Worm (Caenorhabditis elegans) whole organism, L4 larva: ENCODE results near the gene unc-2.

ENCODE experiments used
- F26F4.8 ChIP-seq: fragments of 200-800 bp; sonication (Bioruptor generic); conservative IDR thresholded peaks from 2 replicates; pipeline ENCODE4 v1.3.6; 2022; ENCODE audit warnings: missing genetic modification characterization, missing compliant biosample characterization
- F44E2.7 ChIP-seq: fragments of 200-800 bp; sonication (Bioruptor generic); IDR thresholded peaks from 2 replicates; pipeline ENCODE4 v2.1.2; 2022; ENCODE audit warnings: missing genetic modification characterization, missing compliant biosample characterization
- T26A8.4 ChIP-seq: fragments of 200-800 bp; sonication (Bioruptor generic); IDR thresholded peaks from 2 replicates; pipeline ENCODE4 v1.3.6; 2022; ENCODE audit warnings: missing genetic modification characterization, missing compliant biosample characterization
- Y75B8A.6 ChIP-seq: fragments of 200-800 bp; sonication (Bioruptor generic); IDR thresholded peaks from 2 replicates; pipeline ENCODE4 v1.3.6; 2022; ENCODE audit warnings: missing genetic modification reagents, missing genetic modification characterization, missing compliant biosample characterization
- ceh-44 ChIP-seq: fragments of 200-800 bp; sonication (Bioruptor generic); IDR thresholded peaks from 2 replicates; pipeline ENCODE4 v1.3.6; 2022; ENCODE audit warnings: missing genetic modification reagents, missing genetic modification characterization, missing compliant biosample characterization
- cey-2 ChIP-seq: sonication (generic microtip); optimal IDR thresholded peaks from 3 replicates; lab custom pipeline; 2017; ENCODE audit warnings: missing genetic modification characterization, mild to moderate bottlenecking, missing compliant biosample characterization, antibody characterized with exemption, borderline replicate concordance; ENCODE audit not compliant: insufficient read depth
- lin-39 ChIP-seq: fragments of 150-350 bp; optimal IDR thresholded peaks from 2 replicates; lab custom pipeline; 2014; ENCODE audit warnings: missing biosample characterization, missing genetic modification reagents, missing genetic modification characterization
- mdt-29 ChIP-seq: fragments of 200-800 bp; sonication (Bioruptor generic); IDR thresholded peaks from 2 replicates; pipeline ENCODE4 v1.3.6; 2022; ENCODE audit warnings: missing genetic modification reagents, missing genetic modification characterization, missing compliant biosample characterization
- nhr-11 ChIP-seq: fragments of 150-350 bp; optimal IDR thresholded peaks from 2 replicates; lab custom pipeline; 2014; ENCODE audit warnings: missing biosample characterization, missing genetic modification characterization
- pqm-1 ChIP-seq: sonication (generic microtip); optimal IDR thresholded peaks from 2 replicates; lab custom pipeline; 2017; ENCODE audit warnings: missing biosample characterization, missing genetic modification characterization
- unc-62 ChIP-seq, 3 experiments: fragments of 150-350 bp in 1 of 3; sonication (generic microtip); optimal IDR thresholded peaks in 2 of 3; peaks in 1 of 3; 1 replicate in 1 of 3; 2 replicates in 2 of 3; lab custom pipeline; 2014 to 2017; ENCODE audit warnings: missing biosample characterization in 3 of 3, missing genetic modification characterization in 3 of 3, missing genetic modification reagents in 3 of 3, missing genotype in 1 of 3
- zip-11 ChIP-seq: fragments of 200-800 bp; sonication (Bioruptor generic); IDR thresholded peaks from 2 replicates; pipeline ENCODE4 v1.3.6; 2022; ENCODE audit warnings: missing genetic modification characterization, missing compliant biosample characterization
- ztf-11 ChIP-seq: fragments of 150-350 bp; optimal IDR thresholded peaks from 2 replicates; lab custom pipeline; 2014; ENCODE audit warnings: missing biosample characterization, missing genetic modification characterization

DNA sequence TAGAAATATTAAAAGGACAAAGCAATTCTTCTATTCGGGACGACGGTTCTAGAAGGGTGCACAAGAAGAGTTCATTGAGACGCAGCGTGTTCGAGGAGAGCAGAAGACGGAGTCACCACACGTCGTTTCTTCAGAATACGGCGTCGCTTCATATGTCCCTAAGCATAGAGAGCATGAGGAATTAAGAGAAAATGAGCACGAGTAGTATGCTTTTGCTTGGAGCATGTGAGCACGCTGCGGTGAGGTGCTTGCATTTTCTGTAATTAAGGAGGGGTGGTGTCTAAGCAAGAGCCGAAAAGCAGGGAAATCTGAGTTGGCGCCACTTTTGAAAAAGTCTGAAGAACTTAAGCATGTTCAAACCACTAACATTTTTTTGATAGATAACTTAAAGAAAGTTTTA is 44.1 kb upstream of the unc-2 start, which contains the start of gene C14A11.5:
- TF ChIP-seq zip-11 (no peak), pqm-1 (tag; lab: Kevin White, UChicago) (no peak), F44E2.7 (GFP tag; lab: Robert Waterston, UW) (no peak), Y75B8A.6 (GFP tag; lab: Robert Waterston, UW) (no peak), mdt-29 (GFP tag; lab: Robert Waterston, UW) (no peak), ztf-11 (tag; lab: Kevin White, UChicago) (no peak), unc-62 (GFP tag; optimal IDR thresholded peaks at IDR 0.05 in 1 of 2; lab: Kevin White, UChicago) (no peak), unc-62 (tag; optimal IDR thresholded peaks at IDR 0.05; lab: Kevin White, UChicago) (no peak), cey-2 (tag; lab: Kevin White, UChicago) (no peak), F26F4.8 (GFP tag; lab: Robert Waterston, UW) (no peak), lin-39 (tag; lab: Kevin White, UChicago) (no peak), T26A8.4 (GFP tag; lab: Robert Waterston, UW) (no peak), ceh-44 (GFP tag; lab: Robert Waterston, UW) (no peak), nhr-11 (tag; lab: Kevin White, UChicago) (no peak)
